Fruit fly (Drosophila melanogaster): ENCODE data around the gene CG6729.
A peak's percentile ranks its signal among the peaks of the same experiment; 100 is the strongest.

CG6729 gene

dm6 chr2L:10751879-10752620, 8.3 kb upstream of the CG6729 start (continued):
- peak; percentile 66; the same call in 1 of the 2 replicates for TF ChIP-seq gsb (GFP tag; IDR thresholded peaks at IDR 0.05)
- no peak for TF ChIP-seq ato (GFP tag; IDR thresholded peaks at IDR 0.05; ENCODE audit: partially characterized antibody)
- peak; percentile 97 for TF ChIP-seq CG2202 (tag; optimal IDR thresholded peaks at IDR 0.05)
- peak; percentile 94 for TF ChIP-seq CG8944 (GFP tag; optimal IDR thresholded peaks at IDR 0.05)
- peak; percentile 88 for TF ChIP-seq CG1602 (GFP tag; optimal IDR thresholded peaks at IDR 0.05)
- peak; percentile 86 for TF ChIP-seq kay (GFP tag; optimal IDR thresholded peaks at IDR 0.05)
- peak in 1 of 2 experiments; percentile 89 for TF ChIP-seq eve (GFP tag; optimal IDR thresholded peaks at IDR 0.05)
- peak; percentile 37 for TF ChIP-seq CG15479 (GFP tag; optimal IDR thresholded peaks at IDR 0.05)
- TF ChIP-seq CG4820 (GFP tag; optimal IDR thresholded peaks at IDR 0.05), result peak; percentile 82
- TF ChIP-seq pb (GFP tag; optimal IDR thresholded peaks at IDR 0.05), result peak; percentile 72
- TF ChIP-seq slp2 (GFP tag; optimal IDR thresholded peaks at IDR 0.05), result peak; percentile 50
- TF ChIP-seq bcd (GFP tag; optimal IDR thresholded peaks at IDR 0.05), result peak; percentile 88
- peak; percentile 99 for TF ChIP-seq CG15696 (tag; optimal IDR thresholded peaks at IDR 0.05)
- TF ChIP-seq CG16779 (GFP tag; IDR thresholded peaks at IDR 0.05), result no peak
- no peak for TF ChIP-seq Tbp (GFP tag; optimal IDR thresholded peaks at IDR 0.05)
- peak; percentile 48 for TF ChIP-seq Drgx (GFP tag; IDR thresholded peaks at IDR 0.05)
- TF ChIP-seq Sin3A (optimal IDR thresholded peaks at IDR 0.05), result no peak
- peak; percentile 75 for TF ChIP-seq Nf-YA (GFP tag; IDR thresholded peaks at IDR 0.05)
- peak; percentile 85 for TF ChIP-seq oc (tag; optimal IDR thresholded peaks at IDR 0.05)
- TF ChIP-seq trh (GFP tag; optimal IDR thresholded peaks at IDR 0.05), result peak; percentile 88
- no peak for TF ChIP-seq Taf1 (GFP tag; IDR thresholded peaks at IDR 0.05)
- TF ChIP-seq Neu2 (GFP tag; optimal IDR thresholded peaks at IDR 0.05; ENCODE audit: borderline replicate concordance), result peak; percentile 51
- TF ChIP-seq Camta (GFP tag; optimal IDR thresholded peaks at IDR 0.05), result peak; percentile 94
- no peak for TF ChIP-seq C15 (GFP tag; IDR thresholded peaks at IDR 0.05)
- peak; percentile 80 for TF ChIP-seq CG11456 (GFP tag; IDR thresholded peaks at IDR 0.05)
- TF ChIP-seq TFAM (GFP tag; optimal IDR thresholded peaks at IDR 0.05), result peak; percentile 80
- TF ChIP-seq Pdp1 (GFP tag; optimal IDR thresholded peaks at IDR 0.05), result peak; percentile 75 to 89
- TF ChIP-seq E2f1 (GFP tag; IDR thresholded peaks at IDR 0.05), result peak; percentile 65; the same call in 1 of the 2 replicates
- TF ChIP-seq nom (GFP tag; optimal IDR thresholded peaks at IDR 0.05), result no peak
- TF ChIP-seq Sry-β (GFP tag; optimal IDR thresholded peaks at IDR 0.05), result peak; percentile 72
- peak; percentile 72 for TF ChIP-seq CG32767 (GFP tag; IDR thresholded peaks at IDR 0.05)
- peak; percentile 58; the same call in 1 of the 2 replicates for TF ChIP-seq CkIIα-i1 (GFP tag; IDR thresholded peaks at IDR 0.05)
- peak; percentile 55; the same call in 1 of the 3 replicates for TF ChIP-seq CG6175 (GFP tag; IDR thresholded peaks at IDR 0.05)
- peak; percentile 88 for TF ChIP-seq Bdp1 (GFP tag; optimal IDR thresholded peaks at IDR 0.05)
- peak; percentile 62 for TF ChIP-seq tap (tag; optimal IDR thresholded peaks at IDR 0.05)
- TF ChIP-seq luna (GFP tag; optimal IDR thresholded peaks at IDR 0.05), result no peak
- peak; percentile 87 for TF ChIP-seq en (GFP tag; optimal IDR thresholded peaks at IDR 0.05)
- peak; percentile 42 for TF ChIP-seq CG3847 (GFP tag; IDR thresholded peaks at IDR 0.05)
- TF ChIP-seq hbn (GFP tag; IDR thresholded peaks at IDR 0.05; ENCODE audit: partially characterized antibody), result no peak
- peak; percentile 87 for TF ChIP-seq CG12942 (GFP tag; optimal IDR thresholded peaks at IDR 0.05)
- peak; percentile 77 for TF ChIP-seq HmgZ (tag; optimal IDR thresholded peaks at IDR 0.05)
- peak; percentile 15; the same call in 1 of the 2 replicates for TF ChIP-seq wdn (GFP tag; IDR thresholded peaks at IDR 0.05)
- TF ChIP-seq CG2129 (GFP tag; IDR thresholded peaks at IDR 0.05; ENCODE audit: partially characterized antibody), result no peak
- peak; percentile 78 for TF ChIP-seq CG10959 (GFP tag; IDR thresholded peaks at IDR 0.05)
- TF ChIP-seq Lim3 (GFP tag; IDR thresholded peaks at IDR 0.05), result no peak
- TF ChIP-seq cas (GFP tag; IDR thresholded peaks at IDR 0.05), result peak; percentile 20; the same call in 1 of the 2 replicates
- TF ChIP-seq sr (GFP tag; IDR thresholded peaks at IDR 0.05), result peak; percentile 90
- peak; percentile 77 for TF ChIP-seq CG15514 (GFP tag; optimal IDR thresholded peaks at IDR 0.05)
- TF ChIP-seq Dbx (GFP tag; IDR thresholded peaks at IDR 0.05), result no peak
- peak; percentile 50; the same call in 1 of the 2 replicates for TF ChIP-seq CG14441 (GFP tag; IDR thresholded peaks at IDR 0.05)

Data from whole organism, embryonic.